Worm (Caenorhabditis elegans): ENCODE measurements around the gene M01H9.10.

M01H9.10 gene

DNA sequence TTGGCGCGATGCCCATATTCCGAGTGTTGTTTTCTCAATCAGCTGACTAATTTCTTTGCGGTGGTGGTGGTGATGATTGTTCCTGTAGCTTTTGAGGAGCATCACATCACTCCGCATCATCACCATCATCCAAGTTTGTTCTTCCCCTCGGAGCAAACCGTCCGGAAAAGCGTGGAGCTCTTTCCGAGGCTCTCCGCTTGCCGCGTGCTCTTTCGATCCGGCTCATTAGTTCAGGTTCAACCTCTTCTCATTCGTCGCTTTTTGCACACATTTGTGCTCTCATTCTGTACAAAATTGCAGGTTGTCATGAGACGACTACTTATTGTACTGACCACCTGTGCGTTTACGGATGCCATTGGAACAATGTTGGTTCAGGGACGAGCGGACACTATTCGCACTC lies 14.7 kb downstream of the M01H9.10 start, which contains the start of gene M01H9.5:
Gene M01H9.5, plus strand, starts transcription at position 301 of the 400 bp plus-strand sequence.
- TF ChIP-seq php-3 (GFP tag; IDR thresholded peaks at IDR 0.05) (no peak), nhr-76 (tag; optimal IDR thresholded peaks at IDR 0.05) (no peak), dmd-9 (GFP tag; IDR thresholded peaks at IDR 0.05) (no peak), nhr-10 (tag; optimal IDR thresholded peaks at IDR 0.05) (no peak), unc-39 (tag; optimal IDR thresholded peaks at IDR 0.05) (no peak), snpc-4 (tag; optimal IDR thresholded peaks at IDR 0.05) (no peak), mes-2 (tag; optimal IDR thresholded peaks at IDR 0.05; ENCODE audit: poor library complexity, severe bottlenecking) (no peak), zip-11 (GFP tag; IDR thresholded peaks at IDR 0.05) (no peak), hlh-11 (tag; optimal IDR thresholded peaks at IDR 0.05) (no peak), hif-1 (tag; optimal IDR thresholded peaks at IDR 0.05) (no peak), mxl-3 (GFP tag; optimal IDR thresholded peaks at IDR 0.05) (no peak), F44E2.7 (GFP tag; IDR thresholded peaks at IDR 0.05) (no peak), daf-16 (GFP tag; optimal IDR thresholded peaks at IDR 0.05) (no peak), daf-16 (tag; optimal IDR thresholded peaks at IDR 0.05) (no peak), nhr-77 (tag; optimal IDR thresholded peaks at IDR 0.05) (no peak), tra-1 (GFP tag; IDR thresholded peaks at IDR 0.05) (no peak), spr-3 (GFP tag; optimal IDR thresholded peaks at IDR 0.05) (no peak), ceh-44 (GFP tag; IDR thresholded peaks at IDR 0.05) (no peak), ctbp-1 (GFP tag; IDR thresholded peaks at IDR 0.05) (no peak), dmd-6 (GFP tag; IDR thresholded peaks at IDR 0.05) (no peak), nhr-42 (GFP tag; IDR thresholded peaks at IDR 0.05) (no peak)

DNA sequence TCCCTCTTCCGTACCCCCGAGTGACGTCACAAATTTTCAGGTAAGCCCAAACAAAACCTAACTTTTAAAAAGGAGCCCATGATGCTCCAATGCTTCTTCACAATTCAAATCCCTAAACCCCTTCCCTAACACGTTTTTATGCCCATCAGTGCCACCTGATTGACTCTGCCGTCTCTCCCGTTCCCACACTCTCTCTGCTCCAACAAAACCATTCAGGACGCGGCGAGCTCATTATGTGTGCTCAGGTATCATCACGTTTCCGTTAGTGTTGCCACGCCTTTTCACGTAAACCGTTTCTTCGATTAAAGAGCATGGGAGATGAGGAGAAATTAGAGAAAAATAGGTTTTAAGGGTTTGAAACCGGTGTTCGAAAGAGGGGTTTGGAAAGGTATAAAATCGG lies 16.8 kb downstream of the M01H9.10 start, which contains the start of gene M01H9.2:
Gene M01H9.2, minus strand, starts transcription at position 101 of the 400 bp plus-strand sequence.
- TF ChIP-seq php-3 (GFP tag; IDR thresholded peaks at IDR 0.05) (no peak), hlh-30 (tag; optimal IDR thresholded peaks at IDR 0.05; ENCODE audit: insufficient read depth) (peak; percentile 38), zfp-2 (tag; optimal IDR thresholded peaks at IDR 0.05) (no peak), fos-1 (tag; optimal IDR thresholded peaks at IDR 0.05) (no peak), dmd-6 (GFP tag; IDR thresholded peaks at IDR 0.05) (no peak)

DNA sequence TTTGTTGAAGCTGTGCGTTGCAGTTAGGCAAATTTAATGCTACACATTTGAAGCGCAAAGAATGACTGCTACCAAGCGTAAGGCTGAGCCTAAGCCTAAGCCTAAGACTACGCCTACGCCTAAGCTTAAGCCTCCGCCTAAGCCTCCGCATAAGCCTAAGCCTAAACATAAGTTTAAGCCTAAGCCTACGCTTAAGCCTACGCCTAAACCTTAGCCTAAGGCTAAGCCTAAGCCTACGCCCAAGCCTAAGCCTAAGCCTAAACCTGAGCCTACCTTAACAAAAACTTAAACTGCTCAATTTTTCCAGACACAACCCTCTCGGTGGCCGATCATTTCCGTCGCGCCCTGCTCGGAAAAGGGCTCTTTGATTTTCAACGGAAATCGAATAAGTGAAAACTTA lies 20.6 kb downstream of the M01H9.10 start:
- TF ChIP-seq F37D6.2 (tag; optimal IDR thresholded peaks at IDR 0.05) (no peak), Y48G9A.11 (GFP tag; IDR thresholded peaks at IDR 0.05) (0 out of 2 replicates have a peak, but pooled peaks have one; percentile 4), tra-1 (GFP tag; IDR thresholded peaks at IDR 0.05) (no peak), dmd-9 (GFP tag; IDR thresholded peaks at IDR 0.05) (no peak), nhr-111 (GFP tag; optimal IDR thresholded peaks at IDR 0.05) (no peak), ceh-62 (tag; optimal IDR thresholded peaks at IDR 0.05) (no peak)

DNA sequence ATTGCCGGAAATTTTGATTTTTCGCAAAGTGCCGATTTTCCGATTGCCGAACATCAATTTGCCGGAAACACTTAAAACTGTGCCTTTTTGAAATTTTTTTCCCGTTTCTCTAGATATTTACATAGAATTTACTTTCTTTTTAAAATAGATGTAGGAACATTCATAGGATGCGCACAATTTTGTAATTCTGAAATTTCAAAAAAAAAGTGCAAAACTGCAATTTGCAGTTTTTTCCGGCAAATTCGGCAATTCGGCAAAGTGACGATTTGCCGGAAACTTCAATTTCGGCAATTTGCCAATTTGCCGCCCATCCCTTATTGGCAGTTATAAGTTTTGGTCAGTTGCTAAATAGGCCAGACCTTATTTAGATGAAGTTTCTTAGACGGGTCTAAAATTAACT lies 23.3 kb downstream of the M01H9.10 start:
- TF ChIP-seq ztf-7 (tag; optimal IDR thresholded peaks at IDR 0.05) = no peak
- TF ChIP-seq unc-62 (GFP tag; optimal IDR thresholded peaks at IDR 0.05 in 1 of 2) = peak in 1 of 2 experiments; percentile 98
- no peak for TF ChIP-seq unc-62 (tag; optimal IDR thresholded peaks at IDR 0.05)

DNA sequence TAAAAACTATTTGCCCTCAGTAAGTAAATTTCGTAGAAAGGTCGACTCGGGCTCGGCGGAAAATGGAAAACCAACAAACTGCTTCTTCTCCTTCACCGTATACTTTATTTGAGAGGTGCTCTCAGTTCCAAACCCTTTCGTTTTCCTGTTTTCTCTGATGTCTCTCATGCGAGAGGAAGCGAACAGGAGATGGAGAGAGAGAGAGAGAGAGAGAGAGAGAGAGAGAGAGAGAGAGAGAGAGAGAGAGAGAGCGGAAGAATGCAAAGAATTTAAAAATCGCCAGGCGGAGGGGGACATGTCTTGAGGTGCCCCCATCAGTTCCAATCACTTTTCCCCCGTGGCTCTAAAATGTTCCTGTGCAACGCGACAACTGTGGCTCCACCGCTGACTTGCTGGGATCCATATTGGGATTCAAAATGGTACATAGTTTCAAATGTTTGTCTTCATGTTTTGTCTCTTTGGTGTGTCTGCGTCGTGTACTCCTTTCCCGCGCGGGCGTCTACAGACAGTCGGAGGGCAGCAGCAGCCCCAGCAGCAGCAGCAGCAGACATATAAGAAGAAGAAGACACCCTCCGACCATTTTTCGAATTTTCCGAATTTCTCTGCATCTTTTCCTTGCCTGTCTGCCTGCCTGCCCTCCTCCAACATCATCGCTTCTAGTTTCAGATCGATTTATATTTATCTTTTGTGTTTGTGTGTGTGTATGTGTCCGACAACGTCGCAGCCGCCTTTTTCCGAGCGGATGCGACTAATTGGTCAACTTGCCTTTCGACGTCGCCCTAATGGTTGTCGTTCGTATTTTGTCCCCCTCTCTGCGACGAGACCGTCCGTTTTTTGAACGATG lies 25.4 kb downstream of the M01H9.10 start, which contains the start of gene R08C7.11:
Gene R08C7.11, minus strand, starts transcription at position 608 of the 844 bp plus-strand sequence.
- TF ChIP-seq unc-62 (GFP tag; optimal IDR thresholded peaks at IDR 0.05 in 1 of 2) (peak in 1 of 2 experiments; percentile 96), unc-62 (tag; optimal IDR thresholded peaks at IDR 0.05) (no peak), jun-1 (tag; optimal IDR thresholded peaks at IDR 0.05) (no peak), nhr-48 (tag; optimal IDR thresholded peaks at IDR 0.05) (peak; percentile 20), lsy-2 (tag; optimal IDR thresholded peaks at IDR 0.05) (peak in 1 of 2 experiments; percentile 17), spr-3 (GFP tag; optimal IDR thresholded peaks at IDR 0.05) (no peak), dve-1 (tag; optimal IDR thresholded peaks at IDR 0.05; ENCODE audit: insufficient read depth) (peak; percentile 21), pha-4 (GFP tag; IDR thresholded peaks at IDR 0.05) (peak; percentile 24; the same call in 1 of the 2 replicates), pha-4 (tag; optimal IDR thresholded peaks at IDR 0.05) (no peak), pqm-1 (tag; optimal IDR thresholded peaks at IDR 0.05) (no peak), ceh-32 (tag; optimal IDR thresholded peaks at IDR 0.05; ENCODE audit: poor library complexity) (no peak), cey-2 (tag; optimal IDR thresholded peaks at IDR 0.05; ENCODE audit: borderline replicate concordance, insufficient read depth) (no peak), mdt-29 (GFP tag; IDR thresholded peaks at IDR 0.05) (no peak), gei-8 (GFP tag; optimal IDR thresholded peaks at IDR 0.05) (no peak), mdl-1 (tag; optimal IDR thresholded peaks at IDR 0.05) (peak; percentile 7 to 38), snpc-4 (tag; optimal IDR thresholded peaks at IDR 0.05) (no peak)

Measured in whole organism, L4 larva.